Worm (Caenorhabditis elegans) whole organism, young adult: ENCODE measurements around the gene C17C3.15.

Experiments
- B0019.2 ChIP-seq: fragments of 200-800 bp; sonication (Bioruptor generic); conservative IDR thresholded peaks from 2 replicates; pipeline ENCODE4 v1.3.6; 2022; ENCODE audit warnings: missing genetic modification reagents, missing genetic modification characterization, missing compliant biosample characterization
- B0261.1 ChIP-seq: sonication (generic microtip); optimal IDR thresholded peaks from 2 replicates; lab custom pipeline; 2016; ENCODE audit warnings: mild to moderate bottlenecking, missing genetic modification characterization, moderate library complexity, missing compliant biosample characterization
- C17E4.6 ChIP-seq: fragments of 200-800 bp; sonication (Bioruptor generic); IDR thresholded peaks from 2 replicates; pipeline ENCODE4 v1.3.6; 2022; ENCODE audit warnings: missing genetic modification reagents, missing genetic modification characterization, missing compliant biosample characterization
- F10E7.11 ChIP-seq: sonication (generic microtip); optimal IDR thresholded peaks from 2 replicates; lab custom pipeline; 2017; ENCODE audit warnings: mild to moderate bottlenecking, missing genetic modification characterization, moderate library complexity, missing compliant biosample characterization
- F22D6.2 ChIP-seq: sonication (generic microtip); optimal IDR thresholded peaks from 2 replicates; lab custom pipeline; 2016; ENCODE audit warnings: mild to moderate bottlenecking, missing genetic modification characterization, missing compliant biosample characterization
- F33H1.4 ChIP-seq: fragments of 200-800 bp; sonication (Bioruptor generic); IDR thresholded peaks from 2 replicates; pipeline ENCODE4 v1.3.6; 2022; ENCODE audit warnings: missing genetic modification reagents, missing genetic modification characterization, missing compliant biosample characterization
- F52B5.7 ChIP-seq: sonication (generic microtip); optimal IDR thresholded peaks from 2 replicates; lab custom pipeline; 2016; ENCODE audit warnings: mild to moderate bottlenecking, missing genetic modification characterization, missing compliant biosample characterization
- F57C9.4 ChIP-seq: sonication (generic microtip); optimal IDR thresholded peaks from 2 replicates; lab custom pipeline; 2017; ENCODE audit warnings: mild to moderate bottlenecking, missing genetic modification characterization, missing compliant biosample characterization
- K11D2.4 ChIP-seq: fragments of 200-800 bp; sonication (Bioruptor generic); IDR thresholded peaks from 2 replicates; pipeline ENCODE4 v1.3.6; 2022; ENCODE audit warnings: missing genetic modification reagents, missing genetic modification characterization, missing compliant biosample characterization
- T07F8.4 ChIP-seq: sonication (generic microtip); optimal IDR thresholded peaks from 2 replicates; lab custom pipeline; 2016; ENCODE audit warnings: mild to moderate bottlenecking, missing genetic modification characterization, moderate library complexity, missing compliant biosample characterization
- T26A5.8 ChIP-seq: sonication (generic microtip); optimal IDR thresholded peaks from 2 replicates; lab custom pipeline; 2016; ENCODE audit warnings: missing genetic modification characterization, missing compliant biosample characterization
- Y53F4B.3 ChIP-seq: fragments of 200-800 bp; sonication (Bioruptor generic); IDR thresholded peaks from 2 replicates; pipeline ENCODE4 v1.3.6; 2022; ENCODE audit warnings: missing genetic modification reagents, missing genetic modification characterization, missing compliant biosample characterization
- Y53G8AR.9 ChIP-seq: fragments of 200-800 bp; sonication (Bioruptor generic); conservative IDR thresholded peaks from 2 replicates; pipeline ENCODE4 v1.3.6; 2022; ENCODE audit warnings: missing genetic modification reagents, missing genetic modification characterization, missing compliant biosample characterization
- Y67H2A.10 ChIP-seq: fragments of 200-800 bp; sonication (Bioruptor generic); conservative IDR thresholded peaks from 2 replicates; pipeline ENCODE4 v1.3.6; 2022; ENCODE audit warnings: missing genetic modification reagents, missing genetic modification characterization, missing compliant biosample characterization
- aptf-2 ChIP-seq: fragments of 200-800 bp; sonication (Bioruptor generic); conservative IDR thresholded peaks from 2 replicates; pipeline ENCODE4 v1.3.6; 2022; ENCODE audit warnings: missing genetic modification reagents, missing genetic modification characterization, missing compliant biosample characterization
- atf-7 ChIP-seq: sonication (generic microtip); optimal IDR thresholded peaks from 2 replicates; lab custom pipeline; 2017; ENCODE audit warnings: mild to moderate bottlenecking, missing genetic modification characterization, missing compliant biosample characterization
- athp-1 ChIP-seq: sonication (generic microtip); optimal IDR thresholded peaks from 2 replicates; lab custom pipeline; 2017; ENCODE audit warnings: mild to moderate bottlenecking, missing genetic modification characterization, missing compliant biosample characterization
- attf-6 ChIP-seq: fragments of 200-800 bp; sonication (Bioruptor generic); IDR thresholded peaks from 2 replicates; pipeline ENCODE4 v1.3.6; 2022; ENCODE audit warnings: missing genetic modification reagents, missing genetic modification characterization, missing compliant biosample characterization
- cebp-1 ChIP-seq, 2 experiments: fragments of 200-800 bp in 1 of 2; sonication (Bioruptor generic) in 1 of 2; sonication (generic microtip) in 1 of 2; IDR thresholded peaks in 1 of 2; optimal IDR thresholded peaks in 1 of 2; 2 replicates each; pipeline versions ENCODE4 v1.3.6 to Lab custom; 2017 to 2022; ENCODE audit warnings: missing compliant biosample characterization in 2 of 2, missing genetic modification characterization in 2 of 2, mild to moderate bottlenecking in 1 of 2, missing genetic modification reagents in 1 of 2, moderate library complexity in 1 of 2
- ceh-27 ChIP-seq: fragments of 200-800 bp; sonication (Bioruptor generic); optimal IDR thresholded peaks from 2 replicates; lab custom pipeline; 2018; ENCODE audit warnings: mild to moderate bottlenecking, missing genetic modification characterization, moderate library complexity, missing compliant biosample characterization
- ceh-40 ChIP-seq: fragments of 200-800 bp; sonication (Bioruptor generic); IDR thresholded peaks from 2 replicates; pipeline ENCODE4 v1.3.6; 2022; ENCODE audit warnings: missing genetic modification characterization, missing compliant biosample characterization
- chd-7 ChIP-seq: sonication (generic microtip); optimal IDR thresholded peaks from 2 replicates; lab custom pipeline; 2016; ENCODE audit warnings: mild to moderate bottlenecking, missing genetic modification characterization, moderate library complexity, missing compliant biosample characterization
- dox-1 ChIP-seq: fragments of 200-800 bp; sonication (Bioruptor generic); IDR thresholded peaks from 2 replicates; pipeline ENCODE4 v1.3.6; 2022; ENCODE audit warnings: missing genetic modification reagents, missing genetic modification characterization, missing compliant biosample characterization
- dpff-1 ChIP-seq: sonication (generic microtip); optimal IDR thresholded peaks from 2 replicates; lab custom pipeline; 2017; ENCODE audit warnings: mild to moderate bottlenecking, missing genetic modification characterization, missing compliant biosample characterization
- dpl-1 ChIP-seq: fragments of 150-350 bp; optimal IDR thresholded peaks from 2 replicates; lab custom pipeline; 2014; ENCODE audit warnings: missing biosample characterization, missing genetic modification reagents, missing genetic modification characterization
- egrh-3 ChIP-seq: fragments of 200-800 bp; sonication (Bioruptor generic); IDR thresholded peaks from 2 replicates; pipeline ENCODE4 v1.3.6; 2022; ENCODE audit warnings: missing genetic modification reagents, missing genetic modification characterization, missing compliant biosample characterization
- ekl-4 ChIP-seq: fragments of 200-800 bp; sonication (Bioruptor generic); IDR thresholded peaks from 2 replicates; pipeline ENCODE4 v1.3.6; 2022; ENCODE audit warnings: missing genetic modification reagents, missing genetic modification characterization, missing compliant biosample characterization
- hlh-26 ChIP-seq: fragments of 200-800 bp; sonication (Bioruptor generic); conservative IDR thresholded peaks from 2 replicates; pipeline ENCODE4 v1.3.6; 2022; ENCODE audit warnings: missing genetic modification reagents, missing genetic modification characterization, missing compliant biosample characterization
- hmg-1.2 ChIP-seq: fragments of 200-800 bp; sonication (Bioruptor generic); IDR thresholded peaks from 2 replicates; pipeline ENCODE4 v1.3.6; 2022; ENCODE audit warnings: missing genetic modification reagents, missing genetic modification characterization, missing compliant biosample characterization
- hmg-20 ChIP-seq: fragments of 200-800 bp; sonication (Bioruptor generic); IDR thresholded peaks from 2 replicates; pipeline ENCODE4 v1.3.6; 2022; ENCODE audit warnings: missing genetic modification reagents, missing genetic modification characterization, missing compliant biosample characterization
- lin-26 ChIP-seq: fragments of 200-800 bp; sonication (Bioruptor generic); IDR thresholded peaks from 2 replicates; pipeline ENCODE4 v1.3.6; 2022; ENCODE audit warnings: missing genetic modification reagents, missing genetic modification characterization, missing compliant biosample characterization
- lir-1 ChIP-seq: fragments of 200-800 bp; sonication (Bioruptor generic); conservative IDR thresholded peaks from 2 replicates; pipeline ENCODE4 v1.3.6; 2022; ENCODE audit warnings: missing genetic modification reagents, missing genetic modification characterization, missing compliant biosample characterization
- lsl-1 ChIP-seq: fragments of 200-800 bp; sonication (Bioruptor generic); optimal IDR thresholded peaks from 2 replicates; lab custom pipeline; 2018; ENCODE audit warnings: mild to moderate bottlenecking, missing genetic modification characterization, moderate library complexity, missing compliant biosample characterization
- lsy-27 ChIP-seq: sonication (generic microtip); optimal IDR thresholded peaks from 2 replicates; lab custom pipeline; 2017; ENCODE audit warnings: missing genetic modification characterization, mild to moderate bottlenecking, missing compliant biosample characterization, antibody characterized with exemption, missing genotype, borderline replicate concordance; ENCODE audit not compliant: insufficient read depth
- madf-6 ChIP-seq: fragments of 200-800 bp; sonication (Bioruptor generic); IDR thresholded peaks from 2 replicates; pipeline ENCODE4 v1.3.6; 2022; ENCODE audit warnings: missing genetic modification reagents, missing genetic modification characterization, missing compliant biosample characterization
- mes-4 ChIP-seq: sonication (generic microtip); optimal IDR thresholded peaks from 2 replicates; lab custom pipeline; 2016; ENCODE audit warnings: missing genotype, missing genetic modification characterization, missing compliant biosample characterization
- nhr-120 ChIP-seq: fragments of 200-800 bp; sonication (Bioruptor generic); IDR thresholded peaks from 2 replicates; pipeline ENCODE4 v1.3.6; 2022; ENCODE audit warnings: missing genetic modification characterization, missing compliant biosample characterization
- nhr-90 ChIP-seq: sonication (generic microtip); optimal IDR thresholded peaks from 2 replicates; lab custom pipeline; 2016; ENCODE audit warnings: missing genotype, mild to moderate bottlenecking, missing genetic modification characterization, missing compliant biosample characterization
- rec-8 ChIP-seq, 2 experiments: sonication (generic microtip); optimal IDR thresholded peaks; 2 replicates each; lab custom pipeline; 2016; ENCODE audit warnings: mild to moderate bottlenecking in 2 of 2, missing genetic modification characterization in 2 of 2, missing genetic modification reagents in 2 of 2, missing genotype in 2 of 2, missing biosample characterization in 1 of 2, missing compliant biosample characterization in 1 of 2, moderate library complexity in 1 of 2
- repo-1 ChIP-seq: sonication (generic microtip); optimal IDR thresholded peaks from 2 replicates; lab custom pipeline; 2017; ENCODE audit warnings: mild to moderate bottlenecking, missing genetic modification characterization, missing compliant biosample characterization
- somi-1 ChIP-seq: fragments of 200-800 bp; sonication (Bioruptor generic); optimal IDR thresholded peaks from 2 replicates; lab custom pipeline; 2018; ENCODE audit warnings: mild to moderate bottlenecking, missing genetic modification characterization, missing compliant biosample characterization
- tbx-9 ChIP-seq: sonication (generic microtip); optimal IDR thresholded peaks from 2 replicates; lab custom pipeline; 2016; ENCODE audit warnings: borderline replicate concordance, missing genetic modification characterization, inconsistent platforms, missing compliant biosample characterization
- tlf-1 ChIP-seq: fragments of 200-800 bp; sonication (Bioruptor generic); optimal IDR thresholded peaks from 2 replicates; lab custom pipeline; 2018; ENCODE audit warnings: mild to moderate bottlenecking, missing genetic modification characterization, missing compliant biosample characterization
- unc-62 ChIP-seq: fragments of 150-350 bp; optimal IDR thresholded peaks from 2 replicates; lab custom pipeline; 2014; ENCODE audit warnings: missing biosample characterization, missing genetic modification reagents, missing genetic modification characterization
- zfh-2 ChIP-seq: fragments of 200-800 bp; sonication (Bioruptor generic); conservative IDR thresholded peaks from 2 replicates; pipeline ENCODE4 v1.3.6; 2022; ENCODE audit warnings: missing genetic modification reagents, missing genetic modification characterization, missing compliant biosample characterization
- zim-3 ChIP-seq: sonication (generic microtip); optimal IDR thresholded peaks from 2 replicates; lab custom pipeline; 2017; ENCODE audit warnings: mild to moderate bottlenecking, missing genetic modification characterization, moderate library complexity, missing compliant biosample characterization
- ztf-3 ChIP-seq: fragments of 200-800 bp; sonication (Bioruptor generic); optimal IDR thresholded peaks from 2 replicates; lab custom pipeline; 2018; ENCODE audit warnings: mild to moderate bottlenecking, missing genetic modification characterization, missing compliant biosample characterization

C17C3.15 gene

ce11 chrII:5543476-5544144, 26.8 kb upstream of the C17C3.15 start (continued):
- peak; percentile 98 for TF ChIP-seq atf-7 (tag; lab: Kevin White, UChicago)
- peak; percentile 89 for TF ChIP-seq lir-1 (GFP tag; lab: Robert Waterston, UW)
- peak; percentile 93 for TF ChIP-seq hmg-20 (GFP tag; lab: Robert Waterston, UW)
- peak; percentile 98 for TF ChIP-seq repo-1 (tag; lab: Kevin White, UChicago)
- TF ChIP-seq mes-4 (tag; lab: Kevin White, UChicago): peak; percentile 55
- TF ChIP-seq dox-1 (GFP tag; lab: Robert Waterston, UW): peak; percentile 97
- TF ChIP-seq ceh-27 (GFP tag; lab: Kevin White, UChicago): peak; percentile 98
- TF ChIP-seq B0261.1 (tag; lab: Kevin White, UChicago): peak; percentile 51
- TF ChIP-seq K11D2.4: peak; percentile 95
- peak; percentile 89 for TF ChIP-seq zfh-2 (GFP tag; lab: Robert Waterston, UW)
- TF ChIP-seq rec-8 (tag; optimal IDR thresholded peaks at IDR 0.05; lab: Kevin White, UChicago): peak; percentile 69 to 72
- TF ChIP-seq attf-6 (GFP tag; lab: Robert Waterston, UW): peak; percentile 100
- no peak for TF ChIP-seq lsy-27 (tag; lab: Kevin White, UChicago)
- TF ChIP-seq chd-7 (tag; lab: Kevin White, UChicago): peak; percentile 97
- no peak for TF ChIP-seq Y53F4B.3 (GFP tag; lab: Robert Waterston, UW)
- TF ChIP-seq unc-62: peak; percentile 23
- 0 out of 2 replicates have a peak, but pooled peaks have one; percentile 79 for TF ChIP-seq ceh-40
- peak; percentile 95 for TF ChIP-seq Y53G8AR.9 (GFP tag; lab: Robert Waterston, UW)
- peak; percentile 53 for TF ChIP-seq dpl-1 (GFP tag; lab: Kevin White, UChicago)
- TF ChIP-seq nhr-120: 0 out of 2 replicates have a peak, but pooled peaks have one; percentile 35
- TF ChIP-seq athp-1 (tag; lab: Kevin White, UChicago): peak; percentile 94
- peak; percentile 72; the same call in 1 of the 2 replicates for TF ChIP-seq aptf-2 (GFP tag; lab: Robert Waterston, UW)
- TF ChIP-seq somi-1: peak; percentile 94
- TF ChIP-seq ztf-3 (GFP tag; lab: Kevin White, UChicago): peak; percentile 97
- TF ChIP-seq F52B5.7: peak; percentile 96
- peak; percentile 69 for TF ChIP-seq nhr-90 (tag; lab: Kevin White, UChicago)
- no peak for TF ChIP-seq hlh-26 (GFP tag; lab: Robert Waterston, UW)
- TF ChIP-seq B0019.2: no peak
- peak; percentile 55 for TF ChIP-seq lsl-1 (GFP tag; lab: Kevin White, UChicago)
- TF ChIP-seq zim-3: peak; percentile 91
- peak; percentile 90 for TF ChIP-seq hmg-1.2
- TF ChIP-seq F22D6.2 (tag; lab: Kevin White, UChicago): peak; percentile 84
- TF ChIP-seq cebp-1 (GFP tag; IDR thresholded peaks at IDR 0.05; lab: Robert Waterston, UW): peak; percentile 69
- TF ChIP-seq cebp-1 (tag; optimal IDR thresholded peaks at IDR 0.05; lab: Kevin White, UChicago): peak; percentile 95
- peak; percentile 85 for TF ChIP-seq madf-6
- TF ChIP-seq F57C9.4 (tag; lab: Kevin White, UChicago): peak; percentile 95
- peak; percentile 96 for TF ChIP-seq ekl-4 (GFP tag; lab: Robert Waterston, UW)
- peak; percentile 91 for TF ChIP-seq lin-26 (GFP tag; lab: Robert Waterston, UW)
- TF ChIP-seq T26A5.8 (tag; lab: Kevin White, UChicago): peak; percentile 40
- peak; percentile 94 for TF ChIP-seq tlf-1 (GFP tag; lab: Kevin White, UChicago)
- peak; percentile 82 for TF ChIP-seq T07F8.4 (tag; lab: Kevin White, UChicago)
- peak; percentile 95 for TF ChIP-seq F10E7.11 (tag; lab: Kevin White, UChicago)
- TF ChIP-seq dpff-1 (tag; lab: Kevin White, UChicago): peak; percentile 97
- TF ChIP-seq C17E4.6 (GFP tag; lab: Robert Waterston, UW): peak; percentile 85
- peak; percentile 64 for TF ChIP-seq F33H1.4 (GFP tag; lab: Robert Waterston, UW)
- TF ChIP-seq egrh-3 (GFP tag; lab: Robert Waterston, UW): peak; percentile 59; the same call in 1 of the 2 replicates
- peak; percentile 73 for TF ChIP-seq Y67H2A.10 (GFP tag; lab: Robert Waterston, UW)
- TF ChIP-seq tbx-9 (tag; lab: Kevin White, UChicago): no peak
